Worm (Caenorhabditis elegans) whole organism, mixed stage, embryonic: ENCODE data around the gene mltn-8.

Experiments
- ceh-39 ChIP-seq: fragments of 150-350 bp; optimal IDR thresholded peaks from 2 replicates; lab custom pipeline; 2014; ENCODE audit warnings: missing biosample characterization, missing genetic modification characterization
- cnd-1 ChIP-seq: fragments of 200-800 bp; sonication (Bioruptor generic); optimal IDR thresholded peaks from 2 replicates; lab custom pipeline; 2018; ENCODE audit warnings: mild to moderate bottlenecking, missing genetic modification characterization, missing compliant biosample characterization
- lin-13 ChIP-seq: fragments of 150-350 bp; optimal IDR thresholded peaks from 2 replicates; lab custom pipeline; 2014; ENCODE audit warnings: missing biosample characterization, missing genetic modification characterization
- lin-32 ChIP-seq: fragments of 200-800 bp; sonication (Bioruptor generic); optimal IDR thresholded peaks from 2 replicates; lab custom pipeline; 2018; ENCODE audit warnings: mild to moderate bottlenecking, missing genetic modification characterization, missing compliant biosample characterization
- lsy-2 ChIP-seq: fragments of 150-350 bp; optimal IDR thresholded peaks from 2 replicates; lab custom pipeline; 2014; ENCODE audit warnings: missing biosample characterization, missing genetic modification characterization
- mab-5 ChIP-seq: fragments of 150-350 bp; optimal IDR thresholded peaks from 2 replicates; lab custom pipeline; 2014; ENCODE audit warnings: missing biosample characterization, missing genetic modification characterization
- mep-1 ChIP-seq: fragments of 150-350 bp; optimal IDR thresholded peaks from 2 replicates; lab custom pipeline; 2017; ENCODE audit warnings: missing biosample characterization, missing genetic modification reagents, missing genetic modification characterization, inconsistent platforms
- nhr-12 ChIP-seq: fragments of 150-350 bp; optimal IDR thresholded peaks from 2 replicates; lab custom pipeline; 2014; ENCODE audit warnings: missing biosample characterization, missing genetic modification characterization
- nhr-237 ChIP-seq: fragments of 150-350 bp; optimal IDR thresholded peaks from 2 replicates; lab custom pipeline; 2014; ENCODE audit warnings: missing biosample characterization, missing genetic modification characterization
- nhr-28 ChIP-seq: fragments of 150-350 bp; optimal IDR thresholded peaks from 2 replicates; lab custom pipeline; 2014; ENCODE audit warnings: missing biosample characterization, missing genetic modification characterization
- pha-4 ChIP-seq: fragments of 150-350 bp; optimal IDR thresholded peaks from 2 replicates; lab custom pipeline; 2018; ENCODE audit warnings: missing biosample characterization, missing genetic modification reagents, missing genetic modification characterization
- tbx-8 ChIP-seq: fragments of 200-800 bp; sonication (Bioruptor generic); optimal IDR thresholded peaks from 2 replicates; lab custom pipeline; 2018; ENCODE audit warnings: mild to moderate bottlenecking, missing genetic modification characterization, moderate library complexity, missing compliant biosample characterization
- unc-39 ChIP-seq: fragments of 150-350 bp; optimal IDR thresholded peaks from 2 replicates; lab custom pipeline; 2014; ENCODE audit warnings: missing biosample characterization, missing genetic modification characterization

ce11 chrV:396309-396708 is 16.2 kb upstream of the mltn-8 start, which contains the start of gene nhr-253:
- TF ChIP-seq nhr-12 (no peak), tbx-8 (GFP tag; lab: Kevin White, UChicago) (no peak), cnd-1 (tag; lab: Kevin White, UChicago) (no peak), pha-4 (tag; lab: Kevin White, UChicago) (no peak), nhr-237 (no peak), lin-32 (no peak), mab-5 (tag; lab: Kevin White, UChicago) (no peak), ceh-39 (tag; lab: Kevin White, UChicago) (no peak), mep-1 (tag; lab: Kevin White, UChicago) (no peak), lin-13 (tag; lab: Kevin White, UChicago) (no peak), lsy-2 (tag; lab: Kevin White, UChicago) (no peak), unc-39 (tag; lab: Kevin White, UChicago) (no peak), nhr-28 (tag; lab: Kevin White, UChicago) (no peak)
